Worm (Caenorhabditis elegans): ENCODE results near the gene AC8.10.

The AC8.10 gene

ce11 chrX:192534-192933 lies 46.4 kb downstream of the AC8.10 start, which contains the start of gene T08D2.8:
Gene T08D2.8, plus strand, starts transcription at chrX:192834.
- TF ChIP-seq blmp-1 (tag; optimal IDR thresholded peaks at IDR 0.05) (no peak), ets-5 (GFP tag; IDR thresholded peaks at IDR 0.05) (no peak), alr-1 (tag; optimal IDR thresholded peaks at IDR 0.05; ENCODE audit: borderline replicate concordance) (no peak), fkh-8 (tag; optimal IDR thresholded peaks at IDR 0.05) (no peak), unc-30 (tag; optimal IDR thresholded peaks at IDR 0.05) (no peak), snpc-4 (tag; optimal IDR thresholded peaks at IDR 0.05) (no peak), nhr-77 (tag; optimal IDR thresholded peaks at IDR 0.05) (no peak), ceh-8 (GFP tag; optimal IDR thresholded peaks at IDR 0.05) (no peak), egl-27 (tag; optimal IDR thresholded peaks at IDR 0.05) (no peak), elt-2 (tag; optimal IDR thresholded peaks at IDR 0.05) (no peak), lir-3 (tag; optimal IDR thresholded peaks at IDR 0.05; ENCODE audit: poor library complexity) (no peak), mep-1 (tag; optimal IDR thresholded peaks at IDR 0.05) (no peak), ceh-63 (GFP tag; optimal IDR thresholded peaks at IDR 0.05) (no peak), nhr-47 (tag; optimal IDR thresholded peaks at IDR 0.05) (no peak), sox-4 (tag; optimal IDR thresholded peaks at IDR 0.05) (no peak), C04F5.9 (tag; optimal IDR thresholded peaks at IDR 0.05) (no peak), lin-14 (GFP tag; optimal IDR thresholded peaks at IDR 0.05) (no peak), pag-3 (tag; optimal IDR thresholded peaks at IDR 0.05; ENCODE audit: borderline replicate concordance, insufficient read depth) (no peak), lin-15B (tag; optimal IDR thresholded peaks at IDR 0.05) (no peak), mdl-1 (tag; optimal IDR thresholded peaks at IDR 0.05) (no peak)

Data from whole organism, L1 larva.